Fruit fly (Drosophila melanogaster) whole organism, pupa: ENCODE results near the gene CG7497.

ENCODE experiments used
- CG10348 ChIP-seq: fragments of 200-800 bp; sonication (Bioruptor generic); IDR thresholded peaks from 2 replicates; pipeline ENCODE4 v1.3.6; 2022; ENCODE audit warnings: missing biosample characterization, missing genetic modification characterization
- CG12605 ChIP-seq: fragments of 200-800 bp; sonication (Bioruptor generic); IDR thresholded peaks from 2 replicates; pipeline ENCODE4 v1.3.6; 2022; ENCODE audit warnings: missing biosample characterization, missing genetic modification characterization
- CG13204 ChIP-seq: fragments of 200-800 bp; sonication (Bioruptor generic); optimal IDR thresholded peaks from 2 replicates; lab custom pipeline; 2018; ENCODE audit warnings: missing biosample characterization, mild to moderate bottlenecking, missing genetic modification characterization, moderate library complexity
- CG14655 ChIP-seq: fragments of 200-800 bp; sonication (Bioruptor generic); optimal IDR thresholded peaks from 3 replicates; lab custom pipeline; 2017; ENCODE audit warnings: mild to moderate bottlenecking, missing biosample characterization, missing genetic modification reagents, missing genetic modification characterization
- CG15710 ChIP-seq: fragments of 200-800 bp; sonication (Bioruptor generic); optimal IDR thresholded peaks from 2 replicates; lab custom pipeline; 2018; ENCODE audit warnings: missing biosample characterization, mild to moderate bottlenecking, missing genetic modification characterization, moderate library complexity
- CG17806 ChIP-seq: fragments of 200-800 bp; sonication (Bioruptor generic); optimal IDR thresholded peaks from 2 replicates; lab custom pipeline; 2018; ENCODE audit warnings: missing biosample characterization, mild to moderate bottlenecking, missing genetic modification characterization, moderate library complexity
- CG32121 ChIP-seq: fragments of 200-800 bp; sonication (Bioruptor generic); IDR thresholded peaks from 2 replicates; pipeline ENCODE4 v1.3.6; 2022; ENCODE audit warnings: missing biosample characterization, missing genetic modification characterization
- CG34367 ChIP-seq: fragments of 200-800 bp; sonication (Bioruptor generic); optimal IDR thresholded peaks from 2 replicates; lab custom pipeline; 2018; ENCODE audit warnings: missing biosample characterization, mild to moderate bottlenecking, missing genetic modification characterization
- CG4496 ChIP-seq: fragments of 200-800 bp; sonication (Bioruptor generic); IDR thresholded peaks from 3 replicates; pipeline ENCODE4 v1.3.6; 2022; ENCODE audit warnings: missing biosample characterization, missing genetic modification characterization
- CG8159 ChIP-seq: fragments of 200-800 bp; sonication (Bioruptor generic); optimal IDR thresholded peaks from 3 replicates; lab custom pipeline; 2018; ENCODE audit warnings: missing biosample characterization, mild to moderate bottlenecking, missing genetic modification characterization, moderate library complexity
- CG8301 ChIP-seq: fragments of 200-800 bp; sonication (Bioruptor generic); optimal IDR thresholded peaks from 2 replicates; lab custom pipeline; 2018; ENCODE audit warnings: missing biosample characterization, mild to moderate bottlenecking, missing genetic modification characterization
- CG9948 ChIP-seq: fragments of 200-800 bp; sonication (Bioruptor generic); optimal IDR thresholded peaks from 2 replicates; lab custom pipeline; 2018; ENCODE audit warnings: missing biosample characterization, mild to moderate bottlenecking, missing genetic modification characterization, moderate library complexity
- D1 ChIP-seq: fragments of 200-800 bp; sonication (Bioruptor generic); optimal IDR thresholded peaks from 2 replicates; lab custom pipeline; 2018; ENCODE audit warnings: missing biosample characterization, mild to moderate bottlenecking, missing genetic modification characterization, moderate library complexity
- EcR ChIP-seq: fragments of 200-800 bp; sonication (Bioruptor generic); optimal IDR thresholded peaks from 3 replicates; lab custom pipeline; 2019; ENCODE audit warnings: missing biosample characterization, missing genetic modification characterization, mild to moderate bottlenecking, moderate library complexity, missing genetic modification reagents
- Ets98B ChIP-seq: fragments of 200-800 bp; sonication (Bioruptor generic); IDR thresholded peaks from 2 replicates; pipeline ENCODE4 v1.3.6; 2022; ENCODE audit warnings: missing biosample characterization, missing genetic modification characterization
- Pif1A ChIP-seq: fragments of 200-800 bp; sonication (Bioruptor generic); optimal IDR thresholded peaks from 3 replicates; lab custom pipeline; 2016; ENCODE audit warnings: missing biosample characterization, missing genetic modification characterization
- Pif1B ChIP-seq: fragments of 200-800 bp; sonication (Bioruptor generic); optimal IDR thresholded peaks from 3 replicates; lab custom pipeline; 2016; ENCODE audit warnings: missing biosample characterization, missing genetic modification characterization
- Snoo ChIP-seq: fragments of 200-800 bp; sonication (Bioruptor generic); optimal IDR thresholded peaks from 3 replicates; lab custom pipeline; 2017; ENCODE audit warnings: missing biosample characterization, mild to moderate bottlenecking, missing genetic modification characterization, inconsistent platforms
- fd96Ca ChIP-seq: fragments of 200-800 bp; sonication (Bioruptor generic); IDR thresholded peaks from 3 replicates; pipeline ENCODE4 v1.3.6; 2022; ENCODE audit warnings: missing biosample characterization, missing genetic modification characterization
- gl ChIP-seq: fragments of 200-800 bp; sonication (Bioruptor generic); optimal IDR thresholded peaks from 2 replicates; lab custom pipeline; 2018; ENCODE audit warnings: missing biosample characterization, mild to moderate bottlenecking, missing genetic modification characterization
- rn ChIP-seq: fragments of 200-800 bp; sonication (Bioruptor generic); IDR thresholded peaks from 2 replicates; pipeline ENCODE4 v1.3.6; 2022; ENCODE audit warnings: missing biosample characterization, missing genetic modification characterization

Gene CG7497

dm6 chr3L:17642017-17642416 is 8.8 kb downstream of the CG7497 start:
- no peak for TF ChIP-seq CG17806

DNA sequence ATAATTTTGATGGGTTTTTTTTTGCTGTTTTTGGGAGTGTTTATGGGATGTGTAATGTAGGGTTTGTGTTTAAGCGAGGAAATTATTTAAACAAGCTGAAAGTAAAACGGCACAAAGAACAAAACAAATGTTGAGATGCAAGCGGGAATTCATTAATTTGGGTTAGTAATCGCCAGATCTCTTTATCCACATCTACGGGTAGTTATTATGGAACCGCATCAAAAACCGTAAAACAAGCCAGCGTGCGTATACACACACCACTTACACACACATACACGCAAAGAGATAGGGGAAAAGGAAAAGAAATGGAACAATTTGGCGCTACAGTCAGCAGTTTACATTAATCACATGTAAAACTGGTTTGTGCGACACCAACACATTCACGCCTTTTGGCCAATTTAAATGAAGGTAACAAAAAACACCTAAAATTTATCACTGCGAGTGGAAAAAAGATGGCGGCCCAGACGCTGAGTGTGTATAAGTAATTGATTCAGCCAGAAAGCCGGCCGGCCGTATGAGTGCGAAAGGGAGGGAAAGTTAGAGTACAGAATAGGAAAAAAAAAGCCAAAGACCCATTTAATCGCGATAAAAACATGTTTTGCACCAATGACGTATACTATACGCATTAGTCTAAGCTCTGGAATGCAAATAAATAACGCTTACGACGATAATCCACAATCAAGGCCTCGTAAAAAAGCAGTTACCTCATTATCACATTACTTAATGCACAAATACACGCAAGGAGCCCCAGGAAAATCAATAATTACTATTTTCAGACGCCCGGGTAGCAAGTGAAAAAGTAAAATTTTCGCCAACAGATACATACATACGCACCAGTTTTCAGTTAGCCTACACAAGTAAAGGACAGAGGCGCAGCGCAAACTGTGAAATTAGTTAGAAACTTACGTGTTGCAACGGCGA is 11.0 kb downstream of the CG7497 start:
- no peak for TF ChIP-seq CG4496
- peak; percentile 22; the same call in 1 of the 2 replicates for TF ChIP-seq CG32121 (GFP tag; lab: Robert Waterston, UW)
- TF ChIP-seq Ets98B (GFP tag; lab: Robert Waterston, UW): 0 out of 2 replicates have a peak, but pooled peaks have one; percentile 5
- peak; percentile 43 for TF ChIP-seq EcR
- TF ChIP-seq gl: peak; percentile 28
- no peak for TF ChIP-seq CG14655

- TF ChIP-seq CG9948 (peak; percentile 5), fd96Ca (GFP tag; lab: Robert Waterston, UW) (no peak), CG14655 (no peak), CG12605 (GFP tag; lab: Robert Waterston, UW) (0 out of 2 replicates have a peak, but pooled peaks have one; percentile 23), CG15710 (peak; percentile 3), CG8159 (no peak), CG17806 (peak; percentile 17), Ets98B (GFP tag; lab: Robert Waterston, UW) (peak; percentile 9; the same call in 1 of the 2 replicates), D1 (tag; lab: Kevin White, UChicago) (peak; percentile 51), Pif1B (GFP tag; lab: Kevin White, UChicago) (no peak)
- TF ChIP-seq, all 21 proteins: peak for 6
Observed at dm6 chr3L:17644906-17645244, 11.6 kb downstream of the CG7497 start, which contains the start of gene Pep. Pep (minus strand) TSS chr3L:17645036.

- no peak for TF ChIP-seq CG14655
Observed at dm6 chr3L:17646637-17647036, 13.4 kb downstream of the CG7497 start, which contains the start of gene CG43085. CG43085 (minus strand) TSS chr3L:17646737.

- TF ChIP-seq D1 (tag; lab: Kevin White, UChicago) (no peak), CG17806 (no peak), fd96Ca (GFP tag; lab: Robert Waterston, UW) (no peak), CG8301 (tag; lab: Kevin White, UChicago) (no peak), CG4496 (no peak), EcR (no peak), CG12605 (GFP tag; lab: Robert Waterston, UW) (no peak), CG8159 (no peak), CG9948 (no peak), Ets98B (GFP tag; lab: Robert Waterston, UW) (no peak), Pif1A (no peak), CG14655 (no peak), CG13204 (GFP tag; lab: Kevin White, UChicago) (no peak), CG34367 (no peak), rn (GFP tag; lab: Robert Waterston, UW) (no peak), CG10348 (no peak), CG32121 (GFP tag; lab: Robert Waterston, UW) (no peak), Pif1B (GFP tag; lab: Kevin White, UChicago) (no peak), gl (no peak), Snoo (tag; lab: Kevin White, UChicago) (no peak)
- TF ChIP-seq, all 21 proteins: peak for 0
Observed at dm6 chr3L:17647543-17647942, 14.3 kb downstream of the CG7497 start.

dm6 chr3L:17651717-17652651 is 18.7 kb downstream of the CG7497 start:
- TF ChIP-seq D1 (tag; lab: Kevin White, UChicago): no peak
- TF ChIP-seq CG32121 (GFP tag; lab: Robert Waterston, UW): no peak
- no peak for TF ChIP-seq Pif1A
- peak; percentile 48 for TF ChIP-seq Ets98B (GFP tag; lab: Robert Waterston, UW)
- TF ChIP-seq, all 21 proteins: peak for 1
